Fruit fly (Drosophila melanogaster): Measurements from ENCODE around the gene CG2663.

- TF ChIP-seq dmrt93B (GFP tag; optimal IDR thresholded peaks at IDR 0.05) (no peak), Jra (GFP tag; optimal IDR thresholded peaks at IDR 0.05) (no peak), CG9705 (GFP tag; optimal IDR thresholded peaks at IDR 0.05) (no peak), OdsH (GFP tag; optimal IDR thresholded peaks at IDR 0.05) (no peak), psq (GFP tag; optimal IDR thresholded peaks at IDR 0.05) (no peak), woc (GFP tag; optimal IDR thresholded peaks at IDR 0.05) (no peak), Abd-B (GFP tag; optimal IDR thresholded peaks at IDR 0.05) (no peak), HLH106 (tag; optimal IDR thresholded peaks at IDR 0.05) (no peak), ey (GFP tag; optimal IDR thresholded peaks at IDR 0.05) (no peak)
Measured at dm6 chr3R:5387564-5387963, 16.4 kb downstream of the CG2663 start, which contains the start of gene CG14668.
